Fruit fly (Drosophila melanogaster) whole organism, prepupa: ENCODE measurements around the gene CG43897.

Source experiments
- CG10631 ChIP-seq: fragments of 200-800 bp; sonication (Bioruptor generic); optimal IDR thresholded peaks from 2 replicates; lab custom pipeline; 2016; ENCODE audit warnings: missing biosample characterization, missing genetic modification characterization
- CG10669 ChIP-seq: fragments of 200-800 bp; sonication (Bioruptor generic); optimal IDR thresholded peaks from 3 replicates; lab custom pipeline; 2018; ENCODE audit warnings: missing biosample characterization, mild to moderate bottlenecking, missing genetic modification characterization, moderate library complexity
- CG11294 ChIP-seq: fragments of 200-800 bp; sonication (Bioruptor generic); IDR thresholded peaks from 2 replicates; pipeline ENCODE4 v1.3.6; 2022; ENCODE audit warnings: missing biosample characterization, missing genetic modification characterization
- CG11762 ChIP-seq: fragments of 200-800 bp; sonication (Bioruptor generic); optimal IDR thresholded peaks from 3 replicates; lab custom pipeline; 2016; ENCODE audit warnings: missing biosample characterization, missing genetic modification characterization; ENCODE audit not compliant: insufficient read depth
- CG11902 ChIP-seq: fragments of 200-800 bp; sonication (Bioruptor generic); optimal IDR thresholded peaks from 3 replicates; lab custom pipeline; 2016; ENCODE audit warnings: missing biosample characterization, missing genetic modification characterization
- CG15336 ChIP-seq: fragments of 200-800 bp; sonication (Bioruptor generic); IDR thresholded peaks from 2 replicates; pipeline ENCODE4 v1.3.6; 2022; ENCODE audit warnings: missing biosample characterization, missing genetic modification characterization
- CG3032 ChIP-seq: fragments of 200-800 bp; optimal IDR thresholded peaks from 2 replicates; lab custom pipeline; 2019; ENCODE audit warnings: missing biosample characterization, mild to moderate bottlenecking, missing genetic modification characterization, moderate library complexity
- CG31627 ChIP-seq: fragments of 200-800 bp; sonication (Bioruptor generic); optimal IDR thresholded peaks from 3 replicates; lab custom pipeline; 2016; ENCODE audit warnings: missing biosample characterization, missing genetic modification characterization
- CG32006 ChIP-seq: fragments of 200-800 bp; sonication (Bioruptor generic); optimal IDR thresholded peaks from 3 replicates; lab custom pipeline; 2017; ENCODE audit warnings: missing biosample characterization, mild to moderate bottlenecking, missing genetic modification characterization
- CG34406 ChIP-seq: fragments of 200-800 bp; sonication (Bioruptor generic); optimal IDR thresholded peaks from 3 replicates; lab custom pipeline; 2016; ENCODE audit warnings: missing biosample characterization, missing genetic modification characterization
- CG3919 ChIP-seq: fragments of 200-800 bp; sonication (Bioruptor generic); optimal IDR thresholded peaks from 3 replicates; lab custom pipeline; 2016; ENCODE audit warnings: missing biosample characterization, missing genetic modification characterization
- CG4318 ChIP-seq: fragments of 200-800 bp; sonication (Bioruptor generic); optimal IDR thresholded peaks from 3 replicates; lab custom pipeline; 2017; ENCODE audit warnings: missing biosample characterization, mild to moderate bottlenecking, missing genetic modification characterization
- CG6163 ChIP-seq: fragments of 200-800 bp; sonication (Bioruptor generic); IDR thresholded peaks from 3 replicates; pipeline ENCODE4 v1.3.6; 2022; ENCODE audit warnings: missing biosample characterization, missing genetic modification characterization
- CG6276 ChIP-seq: fragments of 200-800 bp; sonication (Bioruptor generic); optimal IDR thresholded peaks from 2 replicates; lab custom pipeline; 2017; ENCODE audit warnings: missing biosample characterization, mild to moderate bottlenecking, missing genetic modification characterization
- CG6808 ChIP-seq: fragments of 200-800 bp; sonication (Bioruptor generic); optimal IDR thresholded peaks from 3 replicates; lab custom pipeline; 2017; ENCODE audit warnings: missing biosample characterization, missing genetic modification characterization, mild to moderate bottlenecking, moderate library complexity, missing genetic modification reagents
- CG6854 ChIP-seq: fragments of 200-800 bp; sonication (Bioruptor generic); optimal IDR thresholded peaks from 2 replicates; lab custom pipeline; 2017; ENCODE audit warnings: missing biosample characterization, mild to moderate bottlenecking, missing genetic modification characterization
- CG7368 ChIP-seq: fragments of 200-800 bp; sonication (Bioruptor generic); optimal IDR thresholded peaks from 3 replicates; lab custom pipeline; 2016; ENCODE audit warnings: missing biosample characterization, missing genetic modification characterization
- CG8119 ChIP-seq: fragments of 200-800 bp; sonication (Bioruptor generic); IDR thresholded peaks from 3 replicates; pipeline ENCODE4 v1.3.6; 2022; ENCODE audit warnings: missing biosample characterization, missing genetic modification characterization
- CG8319 ChIP-seq: fragments of 200-800 bp; sonication (Bioruptor generic); optimal IDR thresholded peaks from 3 replicates; lab custom pipeline; 2016; ENCODE audit warnings: missing biosample characterization, missing genetic modification characterization
- CG8632 ChIP-seq: fragments of 200-800 bp; sonication (Bioruptor generic); optimal IDR thresholded peaks from 3 replicates; lab custom pipeline; 2016; ENCODE audit warnings: missing biosample characterization, missing genetic modification characterization
- Eip75B ChIP-seq: fragments of 200-800 bp; sonication (Bioruptor generic); optimal IDR thresholded peaks from 3 replicates; lab custom pipeline; 2016; ENCODE audit warnings: missing biosample characterization, missing genetic modification characterization
- Eip78C ChIP-seq: fragments of 200-800 bp; sonication (Bioruptor generic); peaks from one replicate; lab custom pipeline; 2016; ENCODE audit warnings: missing biosample characterization, missing genetic modification characterization
- Ets21C ChIP-seq: fragments of 200-800 bp; sonication (Bioruptor generic); optimal IDR thresholded peaks from 3 replicates; lab custom pipeline; 2016; ENCODE audit warnings: missing biosample characterization, missing genetic modification characterization
- Ets96B ChIP-seq: fragments of 200-800 bp; optimal IDR thresholded peaks from 2 replicates; lab custom pipeline; 2019; ENCODE audit warnings: missing biosample characterization, mild to moderate bottlenecking, missing genetic modification characterization, moderate library complexity
- Gug ChIP-seq: fragments of 200-800 bp; sonication (Bioruptor generic); IDR thresholded peaks from 2 replicates; pipeline ENCODE4 v1.3.6; 2022; ENCODE audit warnings: missing biosample characterization, missing genetic modification characterization
- Hr39 ChIP-seq: fragments of 200-800 bp; sonication (Bioruptor generic); optimal IDR thresholded peaks from 2 replicates; lab custom pipeline; 2016; ENCODE audit warnings: missing biosample characterization, missing genetic modification characterization
- Hr4 ChIP-seq: fragments of 200-800 bp; sonication (Bioruptor generic); optimal IDR thresholded peaks from 3 replicates; lab custom pipeline; 2016; ENCODE audit warnings: missing biosample characterization, missing genetic modification characterization
- Lpt ChIP-seq: fragments of 200-800 bp; sonication (Bioruptor generic); optimal IDR thresholded peaks from 3 replicates; lab custom pipeline; 2016; ENCODE audit warnings: missing biosample characterization, missing genetic modification characterization
- Met ChIP-seq: fragments of 200-800 bp; sonication (Bioruptor generic); optimal IDR thresholded peaks from 3 replicates; lab custom pipeline; 2016; ENCODE audit warnings: missing biosample characterization, missing genetic modification characterization
- Smox ChIP-seq: fragments of 200-800 bp; sonication (Bioruptor generic); optimal IDR thresholded peaks from 3 replicates; lab custom pipeline; 2016; ENCODE audit warnings: missing biosample characterization, missing genetic modification characterization
- Sox102F ChIP-seq: fragments of 200-800 bp; sonication (Bioruptor generic); optimal IDR thresholded peaks from 2 replicates; lab custom pipeline; 2016; ENCODE audit warnings: missing biosample characterization, mild to moderate bottlenecking, missing genetic modification characterization
- Sox14 ChIP-seq: fragments of 200-800 bp; sonication (Bioruptor generic); optimal IDR thresholded peaks from 3 replicates; lab custom pipeline; 2016; ENCODE audit warnings: missing biosample characterization, missing genetic modification characterization
- Sox15 ChIP-seq: fragments of 200-800 bp; sonication (Bioruptor generic); optimal IDR thresholded peaks from 3 replicates; lab custom pipeline; 2016; ENCODE audit warnings: missing biosample characterization, missing genetic modification characterization
- achi ChIP-seq: fragments of 200-800 bp; sonication (Bioruptor generic); optimal IDR thresholded peaks from 3 replicates; lab custom pipeline; 2016; ENCODE audit warnings: missing biosample characterization, missing genetic modification characterization
- cyc ChIP-seq: fragments of 200-800 bp; sonication (Bioruptor generic); optimal IDR thresholded peaks from 3 replicates; lab custom pipeline; 2016; ENCODE audit warnings: missing biosample characterization, missing genetic modification characterization
- dsx ChIP-seq: fragments of 200-800 bp; optimal IDR thresholded peaks from 3 replicates; lab custom pipeline; 2019; ENCODE audit warnings: missing biosample characterization, mild to moderate bottlenecking, missing genetic modification characterization, moderate library complexity; ENCODE audit not compliant: poor library complexity, severe bottlenecking
- eg ChIP-seq: fragments of 200-800 bp; sonication (Bioruptor generic); IDR thresholded peaks from 3 replicates; pipeline ENCODE4 v1.3.6; 2022; ENCODE audit warnings: missing biosample characterization, missing genetic modification characterization
- esn ChIP-seq: fragments of 200-800 bp; sonication (Bioruptor generic); optimal IDR thresholded peaks from 2 replicates; lab custom pipeline; 2016; ENCODE audit warnings: missing biosample characterization, mild to moderate bottlenecking, missing genetic modification characterization, moderate library complexity
- fd59A ChIP-seq: fragments of 200-800 bp; sonication (Bioruptor generic); optimal IDR thresholded peaks from 2 replicates; lab custom pipeline; 2017; ENCODE audit warnings: missing biosample characterization, mild to moderate bottlenecking, missing genetic modification characterization, missing genetic modification reagents
- fd85E ChIP-seq: fragments of 200-800 bp; sonication (Bioruptor generic); optimal IDR thresholded peaks from 3 replicates; lab custom pipeline; 2016; ENCODE audit warnings: missing biosample characterization, missing genetic modification characterization
- fkh ChIP-seq: fragments of 200-800 bp; sonication (Bioruptor generic); optimal IDR thresholded peaks from 3 replicates; lab custom pipeline; 2017; ENCODE audit warnings: missing biosample characterization, mild to moderate bottlenecking, missing genetic modification characterization, moderate library complexity
- lz ChIP-seq: fragments of 200-800 bp; sonication (Bioruptor generic); optimal IDR thresholded peaks from 3 replicates; lab custom pipeline; 2016; ENCODE audit warnings: missing biosample characterization, missing genetic modification characterization
- net ChIP-seq: fragments of 200-800 bp; sonication (Bioruptor generic); optimal IDR thresholded peaks from 3 replicates; lab custom pipeline; 2016; ENCODE audit warnings: missing biosample characterization, missing genetic modification characterization
- pdm3 ChIP-seq: fragments of 200-800 bp; sonication (Bioruptor generic); optimal IDR thresholded peaks from 3 replicates; lab custom pipeline; 2016; ENCODE audit warnings: missing biosample characterization, missing genetic modification characterization
- salr ChIP-seq, 2 experiments: fragments of 200-800 bp; sonication (Bioruptor generic); optimal IDR thresholded peaks; 3 replicates each; lab custom pipeline; 2016 to 2018; ENCODE audit warnings: missing biosample characterization in 2 of 2, missing genetic modification characterization in 2 of 2, mild to moderate bottlenecking in 1 of 2
- spab ChIP-seq: fragments of 200-800 bp; sonication (Bioruptor generic); optimal IDR thresholded peaks from 2 replicates; lab custom pipeline; 2017; ENCODE audit warnings: missing biosample characterization, mild to moderate bottlenecking, missing genetic modification characterization, missing genetic modification reagents
- svp ChIP-seq: fragments of 200-800 bp; sonication (Bioruptor generic); peaks from one replicate; lab custom pipeline; 2016; ENCODE audit warnings: missing biosample characterization, missing genetic modification characterization
- vri ChIP-seq: fragments of 200-800 bp; sonication (Bioruptor generic); optimal IDR thresholded peaks from 3 replicates; lab custom pipeline; 2016; ENCODE audit warnings: missing biosample characterization, mild to moderate bottlenecking, missing genetic modification characterization

Gene CG43897

dm6 chr3L:9813345-9813897, at the start of gene CG43897:
TSS of gene CG43897 (plus strand) at chr3L:9813847.
- TF ChIP-seq eg (GFP tag; lab: Robert Waterston, UW) (no peak), CG10669 (GFP tag; lab: Kevin White, UChicago) (no peak), Hr39 (GFP tag; lab: Kevin White, UChicago) (no peak), CG6854 (GFP tag; lab: Kevin White, UChicago) (no peak), net (GFP tag; lab: Kevin White, UChicago) (no peak), CG4318 (GFP tag; lab: Kevin White, UChicago) (no peak), CG15336 (GFP tag; lab: Robert Waterston, UW) (no peak), Ets96B (tag; lab: Kevin White, UChicago) (no peak), fd85E (GFP tag; lab: Kevin White, UChicago) (no peak), svp (GFP tag; lab: Kevin White, UChicago) (no peak), CG11762 (GFP tag; lab: Kevin White, UChicago) (no peak), CG7368 (GFP tag; lab: Kevin White, UChicago) (no peak), CG34406 (GFP tag; lab: Kevin White, UChicago) (no peak), CG11902 (GFP tag; lab: Kevin White, UChicago) (no peak), CG31627 (no peak), CG8319 (GFP tag; lab: Kevin White, UChicago) (no peak)

- TF ChIP-seq dsx (GFP tag; lab: Kevin White, UChicago) (no peak), CG34406 (GFP tag; lab: Kevin White, UChicago) (no peak), fd59A (GFP tag; lab: Kevin White, UChicago) (no peak), Met (GFP tag; lab: Kevin White, UChicago) (peak; percentile 38), svp (GFP tag; lab: Kevin White, UChicago) (peak; percentile 57), CG11294 (no peak), cyc (GFP tag; lab: Kevin White, UChicago) (no peak), lz (GFP tag; lab: Kevin White, UChicago) (peak; percentile 18), CG8119 (GFP tag; lab: Robert Waterston, UW) (no peak), Sox102F (no peak), achi (GFP tag; lab: Kevin White, UChicago) (peak; percentile 21), pdm3 (GFP tag; lab: Kevin White, UChicago) (peak; percentile 29), CG10631 (peak; percentile 28), Sox14 (GFP tag; lab: Kevin White, UChicago) (no peak), CG6808 (GFP tag; lab: Kevin White, UChicago) (no peak), CG32006 (GFP tag; lab: Kevin White, UChicago) (peak; percentile 43), Hr4 (GFP tag; lab: Kevin White, UChicago) (peak; percentile 42), CG6163 (GFP tag; lab: Robert Waterston, UW) (no peak), vri (GFP tag; lab: Kevin White, UChicago) (no peak), CG31627 (peak; percentile 9), esn (GFP tag; lab: Kevin White, UChicago) (peak; percentile 29), CG3032 (tag; lab: Kevin White, UChicago) (no peak), CG6854 (GFP tag; lab: Kevin White, UChicago) (no peak), CG3919 (GFP tag; lab: Kevin White, UChicago) (peak; percentile 12), CG11902 (GFP tag; lab: Kevin White, UChicago) (no peak), Ets96B (tag; lab: Kevin White, UChicago) (no peak), CG4318 (GFP tag; lab: Kevin White, UChicago) (peak; percentile 3), eg (GFP tag; lab: Robert Waterston, UW) (no peak), salr (GFP tag; optimal IDR thresholded peaks at IDR 0.05; lab: Kevin White, UChicago) (peak in 1 of 2 experiments; percentile 27), Sox15 (GFP tag; lab: Kevin White, UChicago) (no peak), CG8319 (GFP tag; lab: Kevin White, UChicago) (no peak), CG8632 (GFP tag; lab: Kevin White, UChicago) (no peak), Ets21C (GFP tag; lab: Kevin White, UChicago) (peak; percentile 14), CG6276 (GFP tag; lab: Kevin White, UChicago) (no peak), Eip78C (GFP tag; lab: Kevin White, UChicago) (peak; percentile 75), net (GFP tag; lab: Kevin White, UChicago) (no peak), spab (GFP tag; lab: Kevin White, UChicago) (no peak), CG10669 (GFP tag; lab: Kevin White, UChicago) (no peak), Lpt (GFP tag; lab: Kevin White, UChicago) (no peak), CG7368 (GFP tag; lab: Kevin White, UChicago) (no peak), Gug (no peak), Smox (GFP tag; lab: Kevin White, UChicago) (peak; percentile 2), Eip75B (no peak), fkh (GFP tag; lab: Kevin White, UChicago) (no peak)
These were observed 49.3 kb upstream of the CG43897 start for dm6 chr3L:9764307-9764706.
